Fruit fly (Drosophila melanogaster): ENCODE results near the gene CG10748.

The CG10748 gene

dm6 chr3L:13015195-13015822 lies 43.1 kb upstream of the CG10748 start, which contains the start of gene MICAL-like (continued):
- TF ChIP-seq Ssrp (tag; optimal IDR thresholded peaks at IDR 0.05), result no peak
- TF ChIP-seq unpg (GFP tag; optimal IDR thresholded peaks at IDR 0.05), result no peak
- no peak for TF ChIP-seq wdn (GFP tag; IDR thresholded peaks at IDR 0.05)
- TF ChIP-seq Atf6 (GFP tag; IDR thresholded peaks at IDR 0.05), result 0 out of 2 replicates have a peak, but pooled peaks have one; percentile 14
- peak; percentile 49; the same call in 1 of the 3 replicates for TF ChIP-seq ase (GFP tag; IDR thresholded peaks at IDR 0.05)
- no peak for TF ChIP-seq Hr39 (optimal IDR thresholded peaks at IDR 0.05)
- TF ChIP-seq CG14860 (GFP tag; IDR thresholded peaks at IDR 0.05; ENCODE audit: partially characterized antibody), result peak; percentile 77
- TF ChIP-seq salm (tag; optimal IDR thresholded peaks at IDR 0.05), result no peak
- no peak for TF ChIP-seq Oaz (GFP tag; IDR thresholded peaks at IDR 0.05)
- TF ChIP-seq CG9727 (GFP tag; optimal IDR thresholded peaks at IDR 0.05), result no peak
- TF ChIP-seq wek (GFP tag; optimal IDR thresholded peaks at IDR 0.05), result no peak
- no peak for TF ChIP-seq sc (optimal IDR thresholded peaks at IDR 0.05)
- no peak for TF ChIP-seq sc (GFP tag; optimal IDR thresholded peaks at IDR 0.05)
- TF ChIP-seq CHES-1-like (GFP tag; optimal IDR thresholded peaks at IDR 0.05), result no peak
- no peak for TF ChIP-seq chif (GFP tag; optimal IDR thresholded peaks at IDR 0.05)
- TF ChIP-seq CG9609 (GFP tag; optimal IDR thresholded peaks at IDR 0.05), result peak; percentile 4
- TF ChIP-seq Pdp1 (GFP tag; optimal IDR thresholded peaks at IDR 0.05), result peak in 1 of 2 experiments; percentile 4
- no peak for TF ChIP-seq nom (GFP tag; optimal IDR thresholded peaks at IDR 0.05)
- TF ChIP-seq HLH3B (GFP tag; IDR thresholded peaks at IDR 0.05), result no peak
- TF ChIP-seq E2f2 (GFP tag; IDR thresholded peaks at IDR 0.05), result no peak
- no peak for TF ChIP-seq p53 (GFP tag; optimal IDR thresholded peaks at IDR 0.05)
- TF ChIP-seq vvl (GFP tag; IDR thresholded peaks at IDR 0.05), result peak; percentile 6; the same call in 1 of the 2 replicates
- TF ChIP-seq CG1792 (GFP tag; optimal IDR thresholded peaks at IDR 0.05), result no peak
- TF ChIP-seq gsb-n (tag; optimal IDR thresholded peaks at IDR 0.05), result no peak
- TF ChIP-seq Dip2 (GFP tag; IDR thresholded peaks at IDR 0.05), result no peak
- no peak for TF ChIP-seq gsb (GFP tag; IDR thresholded peaks at IDR 0.05)
- no peak for TF ChIP-seq CG18619 (GFP tag; optimal IDR thresholded peaks at IDR 0.05)
- TF ChIP-seq YL-1 (GFP tag; optimal IDR thresholded peaks at IDR 0.05), result no peak
- no peak for TF ChIP-seq dimm (GFP tag; IDR thresholded peaks at IDR 0.05)
- no peak for TF ChIP-seq CG10209 (GFP tag; optimal IDR thresholded peaks at IDR 0.05)
- TF ChIP-seq CG11398 (GFP tag; optimal IDR thresholded peaks at IDR 0.05), result no peak
- TF ChIP-seq CG14667 (GFP tag; IDR thresholded peaks at IDR 0.05), result no peak
- no peak for TF ChIP-seq ATbp (GFP tag; optimal IDR thresholded peaks at IDR 0.05)
- TF ChIP-seq caup (GFP tag; optimal IDR thresholded peaks at IDR 0.05; ENCODE audit: severe bottlenecking), result no peak
- TF ChIP-seq CG4730 (GFP tag; IDR thresholded peaks at IDR 0.05), result no peak
- TF ChIP-seq Side (GFP tag; optimal IDR thresholded peaks at IDR 0.05), result no peak
- TF ChIP-seq Bdp1 (GFP tag; optimal IDR thresholded peaks at IDR 0.05), result no peak
- no peak for TF ChIP-seq Spps (tag; optimal IDR thresholded peaks at IDR 0.05)
- TF ChIP-seq Antp (GFP tag; optimal IDR thresholded peaks at IDR 0.05), result peak; percentile 47
- TF ChIP-seq ci (GFP tag; IDR thresholded peaks at IDR 0.05), result peak; percentile 56; the same call in 1 of the 3 replicates
- no peak for TF ChIP-seq dm (GFP tag; optimal IDR thresholded peaks at IDR 0.05)
- no peak for TF ChIP-seq CG4854 (GFP tag; optimal IDR thresholded peaks at IDR 0.05)
- no peak for TF ChIP-seq fd102C (GFP tag; optimal IDR thresholded peaks at IDR 0.05)
- no peak for TF ChIP-seq CG2889 (GFP tag; IDR thresholded peaks at IDR 0.05)
- peak; percentile 22 for TF ChIP-seq CG7786 (GFP tag; optimal IDR thresholded peaks at IDR 0.05)
- TF ChIP-seq insv (GFP tag; optimal IDR thresholded peaks at IDR 0.05), result peak in 1 of 2 experiments; percentile 89
- peak; percentile 85 for TF ChIP-seq zen2 (GFP tag; IDR thresholded peaks at IDR 0.05; ENCODE audit: partially characterized antibody)
- TF ChIP-seq Ets97D (GFP tag; optimal IDR thresholded peaks at IDR 0.05), result no peak
- TF ChIP-seq HmgD (GFP tag; optimal IDR thresholded peaks at IDR 0.05), result no peak
- no peak for TF ChIP-seq vfl (GFP tag; optimal IDR thresholded peaks at IDR 0.05)
- no peak for TF ChIP-seq en (GFP tag; optimal IDR thresholded peaks at IDR 0.05)

Measured in whole organism, embryonic.